Worm (Caenorhabditis elegans): ENCODE data around the gene irld-17.
A peak's percentile ranks its signal among the peaks of the same experiment; 100 is the strongest.

irld-17 gene

DNA sequence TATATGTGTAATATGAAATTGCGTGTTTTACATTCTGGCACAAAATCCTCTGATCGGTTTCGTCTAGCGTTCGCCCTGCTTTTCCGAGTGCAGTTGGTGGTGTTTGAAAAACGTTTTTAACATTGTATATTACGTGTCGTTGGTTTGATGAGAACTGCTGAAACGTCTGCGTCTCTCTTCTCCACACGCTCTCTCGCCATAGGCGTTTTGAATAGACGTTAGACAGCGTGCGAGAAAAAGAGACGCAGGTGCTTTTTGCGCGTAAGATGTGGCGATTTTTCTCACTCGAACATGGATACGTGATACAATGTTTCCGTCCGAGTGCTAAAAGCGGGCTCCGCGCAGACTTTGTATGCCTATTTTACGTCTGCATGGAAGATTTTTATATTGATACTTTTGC lies 11.3 kb upstream of the irld-17 start:
- TF ChIP-seq nhr-11 (tag; optimal IDR thresholded peaks at IDR 0.05) (no peak), nhr-47 (tag; optimal IDR thresholded peaks at IDR 0.05) (no peak), pax-3 (tag; optimal IDR thresholded peaks at IDR 0.05) (no peak), ceh-63 (GFP tag; optimal IDR thresholded peaks at IDR 0.05) (no peak), irx-1 (tag; optimal IDR thresholded peaks at IDR 0.05) (no peak), aly-2 (tag; optimal IDR thresholded peaks at IDR 0.05) (no peak), lin-35 (GFP tag; optimal IDR thresholded peaks at IDR 0.05) (no peak), nhr-28 (tag; optimal IDR thresholded peaks at IDR 0.05) (no peak), jun-1 (tag; optimal IDR thresholded peaks at IDR 0.05) (no peak), tlp-1 (tag; optimal IDR thresholded peaks at IDR 0.05) (no peak), zip-4 (GFP tag; optimal IDR thresholded peaks at IDR 0.05) (no peak), unc-62 (GFP tag; optimal IDR thresholded peaks at IDR 0.05) (no peak), hlh-17 (GFP tag; optimal IDR thresholded peaks at IDR 0.05; ENCODE audit: borderline replicate concordance) (no peak), nhr-77 (tag; optimal IDR thresholded peaks at IDR 0.05) (no peak)

DNA sequence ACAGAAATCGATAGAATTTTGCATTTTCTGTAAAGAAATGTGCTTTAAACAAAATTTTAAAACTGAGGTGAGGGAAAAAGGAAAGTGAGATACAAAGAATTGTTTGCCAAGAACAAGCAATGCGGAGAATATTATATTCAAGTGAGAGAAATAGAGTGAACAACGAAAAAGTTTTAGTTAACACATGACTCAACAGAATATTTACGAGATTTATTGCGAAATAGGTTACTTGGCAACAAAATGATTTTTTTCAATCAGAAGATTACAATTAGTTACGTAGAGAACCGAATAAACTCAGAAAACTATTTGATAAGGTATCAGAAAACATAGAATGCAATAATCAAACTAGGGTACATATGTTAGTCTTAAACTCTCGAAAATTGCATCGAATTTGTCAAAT lies 10.3 kb upstream of the irld-17 start, which contains the start of gene nhr-117:
nhr-117 (minus strand) TSS at position 27 of the 400 bp plus-strand sequence.
- TF ChIP-seq nhr-71 (tag; optimal IDR thresholded peaks at IDR 0.05) (peak; percentile 27), lin-35 (GFP tag; optimal IDR thresholded peaks at IDR 0.05) (peak in 1 of 2 experiments; percentile 14), zip-4 (GFP tag; optimal IDR thresholded peaks at IDR 0.05) (peak; percentile 67), unc-86 (tag; optimal IDR thresholded peaks at IDR 0.05) (no peak), nhr-20 (tag; optimal IDR thresholded peaks at IDR 0.05) (peak; percentile 2), lsy-2 (tag; optimal IDR thresholded peaks at IDR 0.05) (peak in 1 of 2 experiments; percentile 1), skn-1 (tag; optimal IDR thresholded peaks at IDR 0.05) (peak; percentile 40), efl-1 (optimal IDR thresholded peaks at IDR 0.05) (no peak), efl-1 (GFP tag; optimal IDR thresholded peaks at IDR 0.05 in 1 of 2) (peak in 1 of 2 experiments; percentile 81), alr-1 (tag; optimal IDR thresholded peaks at IDR 0.05; ENCODE audit: borderline replicate concordance) (no peak)

DNA sequence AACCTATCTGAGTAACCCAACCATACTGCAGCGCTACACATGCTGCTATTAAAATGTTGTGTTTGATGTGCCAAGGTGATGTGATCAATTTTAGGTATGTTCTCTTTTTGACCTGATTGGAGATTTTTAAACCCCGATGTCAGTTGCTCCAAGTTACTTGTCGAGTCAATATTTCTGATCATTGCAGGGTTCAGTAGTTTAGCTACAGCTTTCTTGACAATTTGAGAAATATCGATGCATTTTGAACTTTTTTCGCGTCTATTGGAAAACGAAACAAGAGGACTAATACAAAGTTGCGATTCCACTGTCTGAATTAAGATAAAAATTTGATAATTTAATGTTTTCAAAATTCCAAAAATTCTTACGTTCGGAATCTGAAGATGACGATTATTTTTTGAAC lies 8.4 kb upstream of the irld-17 start:
- TF ChIP-seq mep-1 (tag; optimal IDR thresholded peaks at IDR 0.05): no peak
- TF ChIP-seq lir-3 (tag; optimal IDR thresholded peaks at IDR 0.05; ENCODE audit: poor library complexity): no peak
- TF ChIP-seq nhr-11 (tag; optimal IDR thresholded peaks at IDR 0.05): no peak
- TF ChIP-seq irx-1 (tag; optimal IDR thresholded peaks at IDR 0.05): no peak
- TF ChIP-seq pax-3 (tag; optimal IDR thresholded peaks at IDR 0.05): no peak
- TF ChIP-seq nhr-28 (tag; optimal IDR thresholded peaks at IDR 0.05): no peak
- no peak for TF ChIP-seq blmp-1 (tag; optimal IDR thresholded peaks at IDR 0.05)
- no peak for TF ChIP-seq C04F5.9 (tag; optimal IDR thresholded peaks at IDR 0.05)
- no peak for TF ChIP-seq ceh-88 (GFP tag; IDR thresholded peaks at IDR 0.05)
- TF ChIP-seq ces-1 (GFP tag; optimal IDR thresholded peaks at IDR 0.05): no peak

DNA sequence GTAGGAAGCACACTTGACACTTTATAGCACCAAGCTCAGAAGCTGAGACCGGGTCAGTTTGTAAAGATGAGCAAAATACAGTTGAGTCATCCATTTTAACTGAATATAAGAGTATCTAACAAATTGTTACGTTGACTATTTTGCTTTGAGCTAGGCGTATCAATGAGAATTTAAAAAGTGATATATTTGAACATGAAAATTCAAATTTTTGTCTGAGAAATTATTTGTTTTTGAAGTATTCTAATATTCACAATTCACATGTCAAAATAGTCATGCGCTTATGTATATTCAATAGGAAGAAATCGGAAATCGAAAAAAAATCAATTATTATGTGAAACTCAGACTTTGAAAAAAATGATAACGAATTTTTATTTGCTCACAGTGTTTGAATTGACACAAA lies 7.5 kb upstream of the irld-17 start, which contains the start of gene nhr-110:
nhr-110 (minus strand) TSS at position 101 of the 400 bp plus-strand sequence.
- TF ChIP-seq hlh-4 (tag; optimal IDR thresholded peaks at IDR 0.05): no peak
- no peak for TF ChIP-seq dpl-1 (GFP tag; optimal IDR thresholded peaks at IDR 0.05)
- no peak for TF ChIP-seq zag-1 (tag; optimal IDR thresholded peaks at IDR 0.05)
- TF ChIP-seq C04F5.9 (tag; optimal IDR thresholded peaks at IDR 0.05): no peak
- no peak for TF ChIP-seq dsc-1 (tag; optimal IDR thresholded peaks at IDR 0.05)
- TF ChIP-seq pqm-1 (tag; optimal IDR thresholded peaks at IDR 0.05): no peak
- TF ChIP-seq lin-13 (GFP tag; optimal IDR thresholded peaks at IDR 0.05): no peak
- TF ChIP-seq lin-14 (GFP tag; optimal IDR thresholded peaks at IDR 0.05): no peak
- TF ChIP-seq zip-4 (GFP tag; optimal IDR thresholded peaks at IDR 0.05): no peak
- no peak for TF ChIP-seq rnt-1 (tag; optimal IDR thresholded peaks at IDR 0.05)
- no peak for TF ChIP-seq nhr-12 (tag; optimal IDR thresholded peaks at IDR 0.05)
- TF ChIP-seq fkh-8 (tag; optimal IDR thresholded peaks at IDR 0.05): no peak
- TF ChIP-seq blmp-1 (tag; optimal IDR thresholded peaks at IDR 0.05): no peak
- no peak for TF ChIP-seq nhr-47 (tag; optimal IDR thresholded peaks at IDR 0.05)
- TF ChIP-seq xbp-1 (tag; optimal IDR thresholded peaks at IDR 0.05): no peak
- TF ChIP-seq grh-1 (GFP tag; IDR thresholded peaks at IDR 0.05): no peak
- no peak for TF ChIP-seq unc-86 (tag; optimal IDR thresholded peaks at IDR 0.05)
- TF ChIP-seq ceh-90 (tag; optimal IDR thresholded peaks at IDR 0.05): no peak
- TF ChIP-seq unc-98 (GFP tag; IDR thresholded peaks at IDR 0.05): no peak
- no peak for TF ChIP-seq nhr-90 (tag; optimal IDR thresholded peaks at IDR 0.05; ENCODE audit: poor library complexity)
